Worm (Caenorhabditis elegans) whole organism, L2 larva: ENCODE data around the gene cyn-11.

Source experiments
- C34F6.9 ChIP-seq: fragments of 150-350 bp; optimal IDR thresholded peaks from 2 replicates; lab custom pipeline; 2014; ENCODE audit warnings: missing biosample characterization, missing genetic modification characterization
- F13H6.1 ChIP-seq: sonication (generic microtip); optimal IDR thresholded peaks from 2 replicates; lab custom pipeline; 2016; ENCODE audit warnings: missing genetic modification characterization, missing compliant biosample characterization
- R02D3.7 ChIP-seq: fragments of 150-350 bp; optimal IDR thresholded peaks from 2 replicates; lab custom pipeline; 2014; ENCODE audit warnings: missing biosample characterization, missing genetic modification characterization
- Y55F3AM.14 ChIP-seq: fragments of 200-800 bp; sonication (Bioruptor generic); optimal IDR thresholded peaks from 2 replicates; lab custom pipeline; 2018; ENCODE audit warnings: mild to moderate bottlenecking, missing genetic modification characterization, missing compliant biosample characterization
- ZK546.5 ChIP-seq: sonication (generic microtip); optimal IDR thresholded peaks from 2 replicates; lab custom pipeline; 2017; ENCODE audit warnings: missing biosample characterization, missing genetic modification characterization
- alr-1 ChIP-seq: fragments of 150-350 bp; optimal IDR thresholded peaks from 2 replicates; lab custom pipeline; 2014; ENCODE audit warnings: missing biosample characterization, missing genetic modification characterization
- aly-2 ChIP-seq: fragments of 150-350 bp; optimal IDR thresholded peaks from 2 replicates; lab custom pipeline; 2014; ENCODE audit warnings: missing biosample characterization, missing genetic modification characterization
- ama-1 ChIP-seq: fragments of 150-350 bp; optimal IDR thresholded peaks from 2 replicates; lab custom pipeline; 2018; ENCODE audit warnings: inconsistent platforms
- blmp-1 ChIP-seq: sonication (generic microtip); optimal IDR thresholded peaks from 2 replicates; lab custom pipeline; 2017; ENCODE audit warnings: missing genetic modification characterization, mild to moderate bottlenecking, missing compliant biosample characterization, antibody characterized with exemption, moderate library complexity; ENCODE audit not compliant: insufficient read depth
- ceh-16 ChIP-seq: fragments of 150-350 bp; optimal IDR thresholded peaks from 2 replicates; lab custom pipeline; 2014; ENCODE audit warnings: missing biosample characterization, missing genetic modification characterization
- ceh-82 ChIP-seq: fragments of 150-350 bp; optimal IDR thresholded peaks from 2 replicates; lab custom pipeline; 2014; ENCODE audit warnings: missing biosample characterization, missing genetic modification characterization
- crh-2 ChIP-seq: sonication (generic microtip); optimal IDR thresholded peaks from 2 replicates; lab custom pipeline; 2017; ENCODE audit warnings: missing biosample characterization, missing genetic modification characterization
- dmd-4 ChIP-seq: sonication (generic microtip); optimal IDR thresholded peaks from 2 replicates; lab custom pipeline; 2017; ENCODE audit warnings: missing biosample characterization, missing genetic modification characterization
- egl-27 ChIP-seq: sonication (generic microtip); optimal IDR thresholded peaks from 3 replicates; lab custom pipeline; 2017; ENCODE audit warnings: missing biosample characterization, missing genetic modification reagents, missing genetic modification characterization
- elt-1 ChIP-seq: fragments of 150-350 bp; optimal IDR thresholded peaks from 2 replicates; lab custom pipeline; 2014; ENCODE audit warnings: missing biosample characterization, missing genetic modification characterization
- elt-3 ChIP-seq: sonication (generic microtip); optimal IDR thresholded peaks from 2 replicates; lab custom pipeline; 2017; ENCODE audit warnings: missing biosample characterization, missing genetic modification characterization
- fos-1 ChIP-seq: fragments of 150-350 bp; optimal IDR thresholded peaks from 2 replicates; lab custom pipeline; 2014; ENCODE audit warnings: missing biosample characterization, missing genetic modification characterization
- gmeb-1 ChIP-seq: fragments of 150-350 bp; optimal IDR thresholded peaks from 2 replicates; lab custom pipeline; 2014; ENCODE audit warnings: missing biosample characterization, missing genetic modification characterization
- lin-11 ChIP-seq: fragments of 150-350 bp; sonication (generic microtip); optimal IDR thresholded peaks from 2 replicates; lab custom pipeline; 2014; ENCODE audit warnings: missing biosample characterization, missing genetic modification characterization, inconsistent platforms, mixed read lengths
- lin-13 ChIP-seq: fragments of 150-350 bp; optimal IDR thresholded peaks from 2 replicates; lab custom pipeline; 2014; ENCODE audit warnings: missing biosample characterization, missing genetic modification reagents, missing genetic modification characterization
- lin-39 ChIP-seq: fragments of 150-350 bp; optimal IDR thresholded peaks from 2 replicates; lab custom pipeline; 2014; ENCODE audit warnings: missing biosample characterization, missing genetic modification reagents, missing genetic modification characterization
- lsy-2 ChIP-seq, 2 experiments: fragments of 150-350 bp in 1 of 2; sonication (generic microtip) in 1 of 2; optimal IDR thresholded peaks; 2 replicates each; lab custom pipeline; 2014 to 2017; ENCODE audit warnings: missing biosample characterization in 2 of 2, missing genetic modification characterization in 2 of 2
- mab-5 ChIP-seq: fragments of 150-350 bp; optimal IDR thresholded peaks from 2 replicates; lab custom pipeline; 2014; ENCODE audit warnings: missing biosample characterization, missing genetic modification characterization
- mbf-1 ChIP-seq: sonication (generic microtip); optimal IDR thresholded peaks from 2 replicates; lab custom pipeline; 2017; ENCODE audit warnings: missing biosample characterization, missing genetic modification characterization
- mdl-1 ChIP-seq, 2 experiments: fragments of 150-350 bp in 1 of 2; sonication (generic microtip) in 1 of 2; optimal IDR thresholded peaks; 2 replicates each; lab custom pipeline; 2017; ENCODE audit warnings: missing biosample characterization in 2 of 2, missing genetic modification characterization in 2 of 2
- nhr-10 ChIP-seq: sonication (generic microtip); optimal IDR thresholded peaks from 2 replicates; lab custom pipeline; 2017; ENCODE audit warnings: missing biosample characterization, missing genetic modification characterization
- nhr-11 ChIP-seq: fragments of 150-350 bp; optimal IDR thresholded peaks from 2 replicates; lab custom pipeline; 2014; ENCODE audit warnings: missing biosample characterization, missing genetic modification characterization
- nhr-12 ChIP-seq: fragments of 150-350 bp; optimal IDR thresholded peaks from 2 replicates; lab custom pipeline; 2014; ENCODE audit warnings: missing biosample characterization, missing genetic modification characterization
- nhr-129 ChIP-seq: fragments of 150-350 bp; optimal IDR thresholded peaks from 2 replicates; lab custom pipeline; 2014; ENCODE audit warnings: missing biosample characterization, missing genetic modification characterization
- nhr-21 ChIP-seq: fragments of 150-350 bp; optimal IDR thresholded peaks from 2 replicates; lab custom pipeline; 2014; ENCODE audit warnings: missing biosample characterization, missing genetic modification characterization
- nhr-23 ChIP-seq: fragments of 150-350 bp; optimal IDR thresholded peaks from 2 replicates; lab custom pipeline; 2014; ENCODE audit warnings: missing biosample characterization, missing genetic modification reagents, missing genetic modification characterization
- nhr-237 ChIP-seq: fragments of 150-350 bp; optimal IDR thresholded peaks from 2 replicates; lab custom pipeline; 2014; ENCODE audit warnings: missing biosample characterization, missing genetic modification characterization
- nhr-25 ChIP-seq: fragments of 150-350 bp; sonication (generic microtip); optimal IDR thresholded peaks from 3 replicates; lab custom pipeline; 2014; ENCODE audit warnings: missing biosample characterization, missing genetic modification characterization
- nhr-6 ChIP-seq: fragments of 150-350 bp; optimal IDR thresholded peaks from 2 replicates; lab custom pipeline; 2014; ENCODE audit warnings: missing biosample characterization, missing genetic modification characterization
- nhr-77 ChIP-seq: fragments of 150-350 bp; optimal IDR thresholded peaks from 2 replicates; lab custom pipeline; 2014; ENCODE audit warnings: missing biosample characterization, missing genetic modification characterization
- peb-1 ChIP-seq: fragments of 150-350 bp; optimal IDR thresholded peaks from 2 replicates; lab custom pipeline; 2014; ENCODE audit warnings: missing biosample characterization, missing genetic modification characterization
- sem-4 ChIP-seq: fragments of 150-350 bp; optimal IDR thresholded peaks from 2 replicates; lab custom pipeline; 2014; ENCODE audit warnings: missing biosample characterization, missing genetic modification reagents, missing genetic modification characterization
- skn-1 ChIP-seq: sonication (generic microtip); optimal IDR thresholded peaks from 2 replicates; lab custom pipeline; 2017; ENCODE audit warnings: missing biosample characterization, missing genetic modification characterization
- sma-3 ChIP-seq: sonication (generic microtip); optimal IDR thresholded peaks from 2 replicates; lab custom pipeline; 2016; ENCODE audit warnings: missing genetic modification reagents, missing genetic modification characterization, missing compliant biosample characterization
- sma-9 ChIP-seq, 2 experiments: fragments of 150-350 bp in 1 of 2; sonication (generic microtip) in 1 of 2; optimal IDR thresholded peaks; 2 replicates each; lab custom pipeline; 2014 to 2016; ENCODE audit warnings: missing genetic modification characterization in 2 of 2, mild to moderate bottlenecking in 1 of 2, missing biosample characterization in 1 of 2, missing compliant biosample characterization in 1 of 2, missing genetic modification reagents in 1 of 2, moderate library complexity in 1 of 2
- snpc-4 ChIP-seq: fragments of 150-350 bp; optimal IDR thresholded peaks from 2 replicates; lab custom pipeline; 2014; ENCODE audit warnings: missing biosample characterization, missing genetic modification characterization
- unc-39 ChIP-seq: fragments of 150-350 bp; optimal IDR thresholded peaks from 2 replicates; lab custom pipeline; 2014; ENCODE audit warnings: missing biosample characterization, missing genetic modification characterization
- unc-55 ChIP-seq: fragments of 150-350 bp; sonication (generic microtip); optimal IDR thresholded peaks from 3 replicates; lab custom pipeline; 2014; ENCODE audit warnings: missing biosample characterization, missing genetic modification reagents, missing genetic modification characterization
- unc-62 ChIP-seq: fragments of 150-350 bp; optimal IDR thresholded peaks from 2 replicates; lab custom pipeline; 2014; ENCODE audit warnings: missing biosample characterization, missing genetic modification reagents, missing genetic modification characterization
- zag-1 ChIP-seq: fragments of 150-350 bp; optimal IDR thresholded peaks from 2 replicates; lab custom pipeline; 2014; ENCODE audit warnings: missing biosample characterization, missing genetic modification characterization
- ztf-1 ChIP-seq: fragments of 200-800 bp; sonication (Bioruptor generic); conservative IDR thresholded peaks from 2 replicates; pipeline ENCODE4 v1.3.6; 2022; ENCODE audit warnings: missing genetic modification characterization, missing compliant biosample characterization
- ztf-11 ChIP-seq: sonication (generic microtip); optimal IDR thresholded peaks from 2 replicates; lab custom pipeline; 2017; ENCODE audit warnings: missing biosample characterization, missing genetic modification characterization
- ztf-4 ChIP-seq: fragments of 150-350 bp; optimal IDR thresholded peaks from 2 replicates; lab custom pipeline; 2014; ENCODE audit warnings: missing biosample characterization, missing genetic modification characterization

cyn-11 gene

DNA sequence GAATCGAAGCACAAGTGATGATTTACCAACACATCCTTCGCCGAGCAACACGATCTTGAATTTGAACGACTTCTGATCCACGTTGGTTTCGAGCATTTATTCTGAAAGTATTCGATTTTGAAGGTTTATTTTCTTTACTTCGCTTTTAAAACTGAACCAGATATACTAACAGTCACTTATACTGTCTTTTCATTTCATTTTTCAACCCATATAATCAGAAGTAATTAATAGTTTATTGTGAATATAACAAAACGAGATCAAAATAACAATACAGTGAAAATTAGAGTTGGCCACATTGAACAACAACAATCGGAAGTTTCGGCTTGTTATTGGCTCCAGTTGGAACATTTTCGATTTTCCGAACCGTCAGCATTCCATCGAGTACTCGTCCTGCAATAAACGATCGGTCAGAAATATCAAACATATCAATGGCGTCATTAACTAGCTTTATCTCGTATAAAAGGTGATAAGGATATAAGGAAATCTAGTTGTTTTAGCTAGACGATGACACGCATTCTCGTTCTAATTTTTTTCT lies 1.1 kb downstream of the cyn-11 start, which contains the start of the genes rab-21 and T01B7.13:
Gene rab-21 (minus strand): TSS at position 101 of the 535 bp plus-strand sequence.
Gene T01B7.13 (plus strand): TSS at position 485 of the 535 bp plus-strand sequence.
- TF ChIP-seq fos-1 (tag; lab: Kevin White, UChicago), result no peak
- TF ChIP-seq egl-27, result no peak
- no peak for TF ChIP-seq R02D3.7 (tag; lab: Kevin White, UChicago)
- no peak for TF ChIP-seq ceh-16 (tag; lab: Kevin White, UChicago)

DNA sequence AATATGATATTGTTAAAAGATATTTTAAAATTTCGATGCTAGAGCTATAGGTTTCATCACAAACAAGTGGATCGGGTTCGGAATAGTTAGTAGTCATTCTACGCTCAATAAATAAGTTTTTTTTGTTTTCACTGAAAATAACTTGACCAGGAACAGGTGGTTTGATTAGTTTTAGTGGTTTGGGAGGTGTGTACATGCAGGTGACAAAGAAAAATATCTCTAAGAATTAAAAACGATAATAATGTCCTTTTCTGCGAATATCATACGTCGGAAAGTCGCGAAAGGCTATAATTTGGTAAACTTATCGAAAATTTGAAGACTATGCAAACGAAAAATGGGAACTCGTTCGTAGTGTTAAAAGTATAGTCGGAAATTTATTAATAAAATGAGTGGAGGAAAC lies 5.8 kb downstream of the cyn-11 start, which contains the start of gene srg-15:
Gene srg-15 (minus strand): TSS at position 101 of the 400 bp plus-strand sequence.
- TF ChIP-seq R02D3.7 (tag; lab: Kevin White, UChicago) (no peak), peb-1 (tag; lab: Kevin White, UChicago) (no peak)

DNA sequence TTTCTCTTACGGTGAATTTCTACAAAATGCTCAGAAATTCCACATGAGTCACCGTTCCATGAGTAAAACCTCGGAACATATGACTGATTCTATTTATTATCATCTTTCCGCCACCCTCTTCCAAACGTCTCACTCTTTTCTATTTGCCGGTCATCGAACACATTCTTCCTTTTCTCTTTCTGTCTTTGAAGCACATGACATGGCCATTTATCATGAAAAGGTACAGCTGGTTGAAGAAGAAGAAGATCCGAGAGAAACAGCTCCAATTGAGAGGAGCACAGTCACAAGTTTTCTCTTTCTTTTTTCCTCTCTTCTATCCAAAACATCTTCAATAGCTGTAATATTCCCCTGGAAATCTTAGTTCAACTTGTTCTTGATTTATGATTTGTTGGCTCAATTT lies 9.1 kb downstream of the cyn-11 start, which contains the start of gene cup-16:
Gene cup-16 (plus strand): TSS at position 132 of the 400 bp plus-strand sequence.
- no peak for TF ChIP-seq nhr-12 (tag; lab: Kevin White, UChicago)
- TF ChIP-seq crh-2 (tag; lab: Kevin White, UChicago), result no peak
- peak; percentile 19 for TF ChIP-seq C34F6.9 (tag; lab: Kevin White, UChicago)
- no peak for TF ChIP-seq aly-2 (tag; lab: Kevin White, UChicago)
- TF ChIP-seq skn-1, result no peak
- TF ChIP-seq alr-1 (tag; lab: Kevin White, UChicago), result no peak
- TF ChIP-seq gmeb-1 (tag; lab: Kevin White, UChicago), result no peak
- no peak for TF ChIP-seq ceh-82 (tag; lab: Kevin White, UChicago)
- no peak for TF ChIP-seq nhr-21 (tag; lab: Kevin White, UChicago)
- peak; percentile 13 for TF ChIP-seq unc-62 (GFP tag; lab: Kevin White, UChicago)
- no peak for TF ChIP-seq Y55F3AM.14 (GFP tag; lab: Kevin White, UChicago)
- TF ChIP-seq zag-1 (tag; lab: Kevin White, UChicago), result no peak
- no peak for TF ChIP-seq dmd-4
- peak; percentile 6 for TF ChIP-seq sem-4 (tag; lab: Kevin White, UChicago)
- TF ChIP-seq egl-27, result no peak
- no peak for TF ChIP-seq ztf-4 (tag; lab: Kevin White, UChicago)
- peak; percentile 64 for TF ChIP-seq sma-9 (GFP tag; optimal IDR thresholded peaks at IDR 0.05; lab: Kevin White, UChicago)
- no peak for TF ChIP-seq sma-9 (tag; optimal IDR thresholded peaks at IDR 0.05; lab: Kevin White, UChicago)
- TF ChIP-seq ztf-1, result no peak
- peak; percentile 38 for TF ChIP-seq nhr-129
- TF ChIP-seq ZK546.5 (tag; lab: Kevin White, UChicago), result no peak
- TF ChIP-seq blmp-1 (tag; lab: Kevin White, UChicago), result no peak
- no peak for TF ChIP-seq R02D3.7 (tag; lab: Kevin White, UChicago)
- no peak for TF ChIP-seq ceh-16 (tag; lab: Kevin White, UChicago)
- TF ChIP-seq nhr-23 (tag; lab: Kevin White, UChicago), result no peak
- peak in 1 of 2 experiments; percentile 63 for TF ChIP-seq lsy-2 (tag; optimal IDR thresholded peaks at IDR 0.05; lab: Kevin White, UChicago)
- no peak for TF ChIP-seq nhr-77 (tag; lab: Kevin White, UChicago)
- TF ChIP-seq unc-39 (tag; lab: Kevin White, UChicago), result no peak
- TF ChIP-seq fos-1 (tag; lab: Kevin White, UChicago), result no peak
- TF ChIP-seq lin-13 (GFP tag; lab: Kevin White, UChicago), result no peak
- no peak for TF ChIP-seq mdl-1 (tag; optimal IDR thresholded peaks at IDR 0.05; lab: Kevin White, UChicago)
- TF ChIP-seq elt-3 (tag; lab: Kevin White, UChicago), result no peak
- no peak for TF ChIP-seq mbf-1 (tag; lab: Kevin White, UChicago)
- TF ChIP-seq elt-1 (tag; lab: Kevin White, UChicago), result no peak
- no peak for TF ChIP-seq nhr-10 (tag; lab: Kevin White, UChicago)
- peak; percentile 55 for TF ChIP-seq F13H6.1 (tag; lab: Kevin White, UChicago)
- no peak for TF ChIP-seq nhr-25
- TF ChIP-seq peb-1 (tag; lab: Kevin White, UChicago), result no peak
- TF ChIP-seq ztf-11 (tag; lab: Kevin White, UChicago), result no peak
- TF ChIP-seq nhr-6 (tag; lab: Kevin White, UChicago), result no peak
- no peak for TF ChIP-seq nhr-237 (tag; lab: Kevin White, UChicago)
- TF ChIP-seq mab-5 (tag; lab: Kevin White, UChicago), result peak; percentile 20
- no peak for TF ChIP-seq lin-39 (tag; lab: Kevin White, UChicago)
- TF ChIP-seq lin-11, result no peak
- TF ChIP-seq sma-3 (GFP tag; lab: Kevin White, UChicago), result no peak
- no peak for TF ChIP-seq snpc-4
- TF ChIP-seq nhr-11 (tag; lab: Kevin White, UChicago), result no peak
- TF ChIP-seq unc-55 (GFP tag; lab: Kevin White, UChicago), result no peak
- no peak for TF ChIP-seq ama-1
- TF ChIP-seq, all 48 proteins: peak for 8
